Fruit fly (Drosophila melanogaster): ENCODE measurements around the gene CG5958.

Gene CG5958

dm6 chr2L:7437325-7437707 is 4.0 kb upstream of the CG5958 start, which contains the start of gene CG5973 (continued):
- TF ChIP-seq Ptx1 (GFP tag; IDR thresholded peaks at IDR 0.05) (no peak), slou (GFP tag; optimal IDR thresholded peaks at IDR 0.05) (no peak), Hr3 (GFP tag; optimal IDR thresholded peaks at IDR 0.05) (no peak), Drgx (GFP tag; IDR thresholded peaks at IDR 0.05) (no peak), tio (GFP tag; optimal IDR thresholded peaks at IDR 0.05) (no peak), tna (GFP tag; IDR thresholded peaks at IDR 0.05; ENCODE audit: partially characterized antibody) (0 out of 2 replicates have a peak, but pooled peaks have one; percentile 32), CG10366 (GFP tag; IDR thresholded peaks at IDR 0.05) (no peak), Trl (optimal IDR thresholded peaks at IDR 0.05) (peak; percentile 59 to 76), Trl (GFP tag; optimal IDR thresholded peaks at IDR 0.05) (no peak), CG34224 (GFP tag; IDR thresholded peaks at IDR 0.05; ENCODE audit: partially characterized antibody) (peak; percentile 25; the same call in 1 of the 3 replicates), chn (GFP tag; optimal IDR thresholded peaks at IDR 0.05) (no peak), CG10267 (tag; optimal IDR thresholded peaks at IDR 0.05) (peak; percentile 8), run (tag; optimal IDR thresholded peaks at IDR 0.05) (no peak), chif (GFP tag; optimal IDR thresholded peaks at IDR 0.05) (no peak), onecut (GFP tag; IDR thresholded peaks at IDR 0.05) (peak; percentile 25; the same call in 1 of the 2 replicates), Bgb (GFP tag; IDR thresholded peaks at IDR 0.05; ENCODE audit: partially characterized antibody) (peak; percentile 23; the same call in 1 of the 2 replicates), corto (GFP tag; optimal IDR thresholded peaks at IDR 0.05) (no peak), chinmo (GFP tag; IDR thresholded peaks at IDR 0.05; ENCODE audit: partially characterized antibody) (peak; percentile 71; the same call in 1 of the 4 replicates), Atf6 (GFP tag; IDR thresholded peaks at IDR 0.05) (0 out of 2 replicates have a peak, but pooled peaks have one; percentile 13), ERR (GFP tag; optimal IDR thresholded peaks at IDR 0.05) (no peak)

dm6 chr2L:7436492-7437324 is 3.4 kb upstream of the CG5958 start:
- TF ChIP-seq gce (GFP tag; IDR thresholded peaks at IDR 0.05) (peak; percentile 71; the same call in 2 of the 3 replicates), BEAF-32 (GFP tag; optimal IDR thresholded peaks at IDR 0.05) (no peak), Mad (GFP tag; optimal IDR thresholded peaks at IDR 0.05) (peak; percentile 53), tna (GFP tag; IDR thresholded peaks at IDR 0.05; ENCODE audit: partially characterized antibody) (no peak), bsh (GFP tag; optimal IDR thresholded peaks at IDR 0.05) (peak in 1 of 2 experiments; percentile 59), hb (GFP tag; IDR thresholded peaks at IDR 0.05; ENCODE audit: partially characterized antibody) (no peak), CG8281 (tag; optimal IDR thresholded peaks at IDR 0.05) (peak; percentile 66), Xbp1 (GFP tag; optimal IDR thresholded peaks at IDR 0.05) (peak; percentile 14), HLH4C (GFP tag; IDR thresholded peaks at IDR 0.05; ENCODE audit: partially characterized antibody) (no peak), Hand (GFP tag; optimal IDR thresholded peaks at IDR 0.05) (peak; percentile 9), Adf1 (GFP tag; IDR thresholded peaks at IDR 0.05) (peak; percentile 39), CG11504 (tag; optimal IDR thresholded peaks at IDR 0.05) (peak; percentile 66), H2.0 (GFP tag; IDR thresholded peaks at IDR 0.05) (peak; percentile 62), repo (GFP tag; optimal IDR thresholded peaks at IDR 0.05) (peak; percentile 64), Sin3A (optimal IDR thresholded peaks at IDR 0.05) (no peak), luna (GFP tag; optimal IDR thresholded peaks at IDR 0.05) (peak; percentile 34), CG13894 (tag; optimal IDR thresholded peaks at IDR 0.05) (peak; percentile 67), pfk (GFP tag; optimal IDR thresholded peaks at IDR 0.05) (peak; percentile 47), her (GFP tag; optimal IDR thresholded peaks at IDR 0.05) (peak; percentile 78), pan (optimal IDR thresholded peaks at IDR 0.05) (no peak), pan (GFP tag; optimal IDR thresholded peaks at IDR 0.05 in 1 of 2, IDR thresholded peaks at IDR 0.05 in 1 of 2) (peak in 1 of 2 experiments; percentile 73), fru (optimal IDR thresholded peaks at IDR 0.05) (no peak), Ada2b (GFP tag; IDR thresholded peaks at IDR 0.05) (peak; percentile 37; the same call in 1 of the 2 replicates), shn (GFP tag; optimal IDR thresholded peaks at IDR 0.05) (peak; percentile 64), CG7928 (GFP tag; optimal IDR thresholded peaks at IDR 0.05) (peak; percentile 41), CG3995 (GFP tag; optimal IDR thresholded peaks at IDR 0.05) (no peak), CG18764 (GFP tag; optimal IDR thresholded peaks at IDR 0.05) (peak; percentile 76), CG12104 (GFP tag; optimal IDR thresholded peaks at IDR 0.05) (peak; percentile 66), MBD-R2 (GFP tag; IDR thresholded peaks at IDR 0.05) (peak; percentile 60; the same call in 1 of the 2 replicates), Ets65A (GFP tag) (peak; percentile 84), CG1792 (GFP tag; optimal IDR thresholded peaks at IDR 0.05) (peak; percentile 80)
